Fruit fly (Drosophila melanogaster) whole organism, embryonic: Measurements from ENCODE around the gene CG7634.
A peak's percentile ranks its signal among the peaks of the same experiment; 100 is the strongest.

ENCODE experiments used
- Adf1 ChIP-seq: fragments of 200-800 bp; sonication (Bioruptor generic); IDR thresholded peaks from 2 replicates; pipeline ENCODE4 v1.3.6; 2022; ENCODE audit warnings: missing biosample characterization, missing genetic modification characterization
- B-H1 ChIP-seq: fragments of 200-800 bp; sonication (Bioruptor generic); IDR thresholded peaks from 3 replicates; pipeline ENCODE4 v1.3.6; 2022; ENCODE audit warnings: missing biosample characterization, missing genetic modification characterization
- Bgb ChIP-seq: fragments of 200-800 bp; sonication (Bioruptor generic); IDR thresholded peaks from 2 replicates; pipeline ENCODE4 v1.3.6; 2022; ENCODE audit warnings: missing biosample characterization, missing genetic modification characterization; ENCODE audit not compliant: partially characterized antibody
- C15 ChIP-seq: fragments of 200-800 bp; sonication (Bioruptor generic); IDR thresholded peaks from 3 replicates; pipeline ENCODE4 v1.3.6; 2022; ENCODE audit warnings: missing biosample characterization, missing genetic modification characterization
- CG11398 ChIP-seq: fragments of 200-800 bp; sonication (Bioruptor generic); optimal IDR thresholded peaks from 2 replicates; lab custom pipeline; 2016; ENCODE audit warnings: missing biosample characterization, missing genetic modification characterization
- CG12236 ChIP-seq: fragments of 200-800 bp; sonication (Bioruptor generic); optimal IDR thresholded peaks from 2 replicates; lab custom pipeline; 2016; ENCODE audit warnings: missing biosample characterization, missing genetic modification characterization
- CG12942 ChIP-seq: fragments of 200-800 bp; sonication (Bioruptor generic); optimal IDR thresholded peaks from 3 replicates; lab custom pipeline; 2016; ENCODE audit warnings: missing biosample characterization, missing genetic modification characterization
- CG14965 ChIP-seq: fragments of 200-800 bp; sonication (Bioruptor generic); optimal IDR thresholded peaks from 2 replicates; lab custom pipeline; 2016; ENCODE audit warnings: missing biosample characterization, missing genetic modification characterization, borderline replicate concordance
- CG18764 ChIP-seq: fragments of 200-800 bp; sonication (Bioruptor generic); optimal IDR thresholded peaks from 3 replicates; lab custom pipeline; 2016; ENCODE audit warnings: missing biosample characterization, missing genetic modification characterization
- CG30020 ChIP-seq: fragments of 200-800 bp; optimal IDR thresholded peaks from 2 replicates; lab custom pipeline; 2019; ENCODE audit warnings: missing biosample characterization, mild to moderate bottlenecking, missing genetic modification characterization, moderate library complexity
- CG31365 ChIP-seq: fragments of 200-800 bp; sonication (Bioruptor generic); optimal IDR thresholded peaks from 2 replicates; lab custom pipeline; 2018; ENCODE audit warnings: missing biosample characterization, mild to moderate bottlenecking, missing genetic modification characterization
- CG3407 ChIP-seq: fragments of 200-800 bp; sonication (Bioruptor generic); optimal IDR thresholded peaks from 2 replicates; lab custom pipeline; 2018; ENCODE audit warnings: missing biosample characterization, mild to moderate bottlenecking, missing genetic modification characterization
- CG6272 ChIP-seq: fragments of 200-800 bp; sonication (Bioruptor generic); IDR thresholded peaks from 2 replicates; pipeline ENCODE4 v1.3.6; 2022; ENCODE audit warnings: missing biosample characterization, missing genetic modification characterization
- CG7556 ChIP-seq: fragments of 200-800 bp; sonication (Bioruptor generic); optimal IDR thresholded peaks from 2 replicates; lab custom pipeline; 2017; ENCODE audit warnings: missing biosample characterization, mild to moderate bottlenecking, missing genetic modification characterization
- CG7963 ChIP-seq: fragments of 200-800 bp; sonication (Bioruptor generic); IDR thresholded peaks from 3 replicates; pipeline ENCODE4 v1.3.6; 2022; ENCODE audit warnings: missing biosample characterization, missing genetic modification characterization; ENCODE audit not compliant: partially characterized antibody
- CG8765 ChIP-seq: fragments of 200-800 bp; sonication (Bioruptor generic); IDR thresholded peaks from 2 replicates; pipeline ENCODE4 v1.3.6; 2022; ENCODE audit warnings: missing biosample characterization, missing genetic modification characterization
- CG9437 ChIP-seq: fragments of 200-800 bp; sonication (Bioruptor generic); optimal IDR thresholded peaks from 2 replicates; lab custom pipeline; 2018; ENCODE audit warnings: missing biosample characterization, mild to moderate bottlenecking, missing genetic modification characterization
- Chrac-16 ChIP-seq: fragments of 200-800 bp; sonication (Bioruptor generic); optimal IDR thresholded peaks from 3 replicates; lab custom pipeline; 2016; ENCODE audit warnings: missing biosample characterization, missing genetic modification characterization
- Dad ChIP-seq: fragments of 200-800 bp; sonication (Bioruptor generic); optimal IDR thresholded peaks from 3 replicates; lab custom pipeline; 2016; ENCODE audit warnings: missing biosample characterization, missing genetic modification characterization
- Doc3 ChIP-seq: fragments of 200-800 bp; sonication (Bioruptor generic); IDR thresholded peaks from 3 replicates; pipeline ENCODE4 v1.3.6; 2022; ENCODE audit warnings: missing biosample characterization, missing genetic modification characterization; ENCODE audit not compliant: partially characterized antibody
- Drgx ChIP-seq: fragments of 200-800 bp; sonication (Bioruptor generic); IDR thresholded peaks from 2 replicates; pipeline ENCODE4 v1.3.6; 2022; ENCODE audit warnings: missing biosample characterization, missing genetic modification characterization
- Ets97D ChIP-seq: fragments of 200-800 bp; sonication (Bioruptor generic); optimal IDR thresholded peaks from 3 replicates; lab custom pipeline; 2016; ENCODE audit warnings: missing biosample characterization, missing genetic modification characterization
- GATAe ChIP-seq: fragments of 200-800 bp; sonication (Bioruptor generic); conservative IDR thresholded peaks from 2 replicates; pipeline ENCODE4 v1.3.6; 2022; ENCODE audit warnings: missing biosample characterization, missing genetic modification characterization
- Gug ChIP-seq: fragments of 200-800 bp; sonication (Bioruptor generic); IDR thresholded peaks from 4 replicates; pipeline ENCODE4 v1.3.6; 2022; ENCODE audit warnings: missing biosample characterization, missing genetic modification characterization
- HHEX ChIP-seq: fragments of 200-800 bp; sonication (Bioruptor generic); optimal IDR thresholded peaks from 3 replicates; lab custom pipeline; 2017; ENCODE audit warnings: missing biosample characterization, mild to moderate bottlenecking, missing genetic modification characterization, missing genetic modification reagents
- Hr51 ChIP-seq, 2 experiments: fragments of 200-800 bp; sonication (Bioruptor generic); optimal IDR thresholded peaks; 2 replicates in 1 of 2; 3 replicates in 1 of 2; lab custom pipeline; 2016 to 2018; ENCODE audit warnings: missing biosample characterization in 2 of 2, missing genetic modification characterization in 2 of 2, mild to moderate bottlenecking in 1 of 2, moderate library complexity in 1 of 2
- Hr78 ChIP-seq, 2 experiments: fragments of 200-800 bp in 1 of 2; fragments of >200 bp in 1 of 2; sonication (Bioruptor generic) in 1 of 2; optimal IDR thresholded peaks; 2 replicates each; lab custom pipeline; 2017 to 2019; ENCODE audit warnings: missing biosample characterization in 2 of 2, missing genetic modification characterization in 2 of 2, mild to moderate bottlenecking in 1 of 2, moderate library complexity in 1 of 2
- Lhr ChIP-seq: fragments of 200-800 bp; sonication (Bioruptor generic); optimal IDR thresholded peaks from 3 replicates; lab custom pipeline; 2017; ENCODE audit warnings: mild to moderate bottlenecking, missing biosample characterization, missing genetic modification reagents, missing genetic modification characterization
- Lpt ChIP-seq: fragments of >200 bp; optimal IDR thresholded peaks from 2 replicates; lab custom pipeline; 2018; ENCODE audit warnings: missing biosample characterization, missing genetic modification characterization
- NC2α ChIP-seq: fragments of 200-800 bp; sonication (Bioruptor generic); optimal IDR thresholded peaks from 2 replicates; lab custom pipeline; 2016; ENCODE audit warnings: missing biosample characterization, missing genetic modification characterization
- Opbp ChIP-seq: fragments of 200-800 bp; sonication (Bioruptor generic); IDR thresholded peaks from 3 replicates; pipeline ENCODE4 v1.3.6; 2022; ENCODE audit warnings: missing biosample characterization, missing genetic modification characterization; ENCODE audit not compliant: partially characterized antibody
- Scr ChIP-seq: fragments of 200-800 bp; sonication (Bioruptor generic); IDR thresholded peaks from 2 replicates; pipeline ENCODE4 v1.3.6; 2022; ENCODE audit warnings: missing biosample characterization, missing genetic modification characterization; ENCODE audit not compliant: partially characterized antibody
- TFAM ChIP-seq: fragments of 200-800 bp; sonication (Bioruptor generic); optimal IDR thresholded peaks from 2 replicates; lab custom pipeline; 2017; ENCODE audit warnings: missing biosample characterization, missing genetic modification characterization, inconsistent platforms
- aop ChIP-seq: fragments of 200-800 bp; sonication (Bioruptor generic); IDR thresholded peaks from 2 replicates; pipeline ENCODE4 v1.3.6; 2022; ENCODE audit warnings: missing biosample characterization, missing genetic modification characterization
- dmrt11E ChIP-seq: fragments of 200-800 bp; sonication (Bioruptor generic); optimal IDR thresholded peaks from 3 replicates; lab custom pipeline; 2018; ENCODE audit warnings: missing biosample characterization, mild to moderate bottlenecking, missing genetic modification characterization, moderate library complexity
- ems ChIP-seq: fragments of 200-800 bp; sonication (Bioruptor generic); optimal IDR thresholded peaks from 3 replicates; lab custom pipeline; 2016; ENCODE audit warnings: missing biosample characterization, missing genetic modification characterization
- eve ChIP-seq, 2 experiments: fragments of >200 bp; optimal IDR thresholded peaks; 2 replicates each; lab custom pipeline; 2017; ENCODE audit warnings: missing biosample characterization in 2 of 2, missing genetic modification characterization in 2 of 2
- fd3F ChIP-seq: fragments of 200-800 bp; sonication (Bioruptor generic); optimal IDR thresholded peaks from 2 replicates; lab custom pipeline; 2018; ENCODE audit warnings: missing biosample characterization, mild to moderate bottlenecking, missing genetic modification characterization, moderate library complexity
- grn ChIP-seq: fragments of 200-800 bp; sonication (Bioruptor generic); optimal IDR thresholded peaks from 3 replicates; lab custom pipeline; 2017; ENCODE audit warnings: missing biosample characterization, missing genetic modification characterization
- gt ChIP-seq: fragments of 200-800 bp; sonication (Bioruptor generic); IDR thresholded peaks from 2 replicates; pipeline ENCODE4 v1.3.6; 2022; ENCODE audit warnings: missing biosample characterization, missing genetic modification characterization
- hkb ChIP-seq, 2 experiments: fragments of 200-800 bp in 1 of 2; fragments of >200 bp in 1 of 2; sonication (Bioruptor generic) in 1 of 2; IDR thresholded peaks in 1 of 2; optimal IDR thresholded peaks in 1 of 2; 2 replicates each; pipeline versions ENCODE4 v1.3.6 to Lab custom; 2017 to 2022; ENCODE audit warnings: missing biosample characterization in 1 of 2, missing genetic modification characterization in 1 of 2
- lola ChIP-seq, 3 experiments: fragments of >200 bp in 2 of 3; fragments of 200-800 bp in 1 of 3; sonication (Bioruptor generic) in 1 of 3; optimal IDR thresholded peaks; 2 replicates each; lab custom pipeline; 2017 to 2019; ENCODE audit warnings: missing biosample characterization in 3 of 3, missing genetic modification characterization in 3 of 3, mild to moderate bottlenecking in 1 of 3, moderate library complexity in 1 of 3
- mam ChIP-seq: fragments of 200-800 bp; sonication (Bioruptor generic); optimal IDR thresholded peaks from 3 replicates; lab custom pipeline; 2016; ENCODE audit warnings: missing biosample characterization, missing genetic modification characterization
- mld ChIP-seq: fragments of 200-800 bp; sonication (Bioruptor generic); IDR thresholded peaks from 3 replicates; pipeline ENCODE4 v1.3.6; 2022; ENCODE audit warnings: missing biosample characterization, missing genetic modification characterization; ENCODE audit not compliant: partially characterized antibody
- repo ChIP-seq: fragments of 200-800 bp; sonication (Bioruptor generic); optimal IDR thresholded peaks from 2 replicates; lab custom pipeline; 2016; ENCODE audit warnings: missing biosample characterization, missing genetic modification characterization
- schlank ChIP-seq: fragments of 200-800 bp; sonication (Bioruptor generic); optimal IDR thresholded peaks from 2 replicates; lab custom pipeline; 2018; ENCODE audit warnings: missing biosample characterization, mild to moderate bottlenecking, missing genetic modification characterization
- ssp ChIP-seq: fragments of 200-800 bp; sonication (Bioruptor generic); IDR thresholded peaks from 2 replicates; pipeline ENCODE4 v1.3.6; 2022; ENCODE audit warnings: missing biosample characterization, missing genetic modification characterization
- vnd ChIP-seq: fragments of 200-800 bp; sonication (Bioruptor generic); IDR thresholded peaks from 3 replicates; pipeline ENCODE4 v1.3.6; 2022; ENCODE audit warnings: missing biosample characterization, missing genetic modification characterization; ENCODE audit not compliant: partially characterized antibody
- wek ChIP-seq: fragments of 200-800 bp; sonication (Bioruptor generic); optimal IDR thresholded peaks from 3 replicates; lab custom pipeline; 2018; ENCODE audit warnings: missing biosample characterization, mild to moderate bottlenecking, missing genetic modification characterization, moderate library complexity
- zfh2 ChIP-seq: fragments of 200-800 bp; sonication (Bioruptor generic); optimal IDR thresholded peaks from 2 replicates; lab custom pipeline; 2016; ENCODE audit warnings: missing biosample characterization, missing genetic modification characterization

The CG7634 gene

dm6 chr3L:21554752-21555151 is 10.5 kb upstream of the CG7634 start, which contains the start of gene Wnk (continued):
- TF ChIP-seq Dad (GFP tag; lab: Kevin White, UChicago) (no peak), fd3F (no peak), Lhr (GFP tag; lab: Kevin White, UChicago) (no peak), mld (0 out of 3 replicates have a peak, but pooled peaks have one; percentile 62), Scr (peak; percentile 73), mam (GFP tag; lab: Kevin White, UChicago) (no peak), Hr51 (GFP tag; optimal IDR thresholded peaks at IDR 0.05; lab: Kevin White, UChicago) (no peak), ssp (GFP tag; lab: Robert Waterston, UW) (no peak), NC2α (no peak), CG9437 (no peak), dmrt11E (tag; lab: Kevin White, UChicago) (no peak), repo (GFP tag; lab: Kevin White, UChicago) (no peak), hkb (optimal IDR thresholded peaks at IDR 0.05; lab: Kevin White, UChicago) (no peak), hkb (GFP tag; IDR thresholded peaks at IDR 0.05; lab: Robert Waterston, UW) (no peak), CG31365 (tag; lab: Kevin White, UChicago) (no peak), eve (GFP tag; optimal IDR thresholded peaks at IDR 0.05; lab: Kevin White, UChicago) (no peak), vnd (GFP tag; lab: Robert Waterston, UW) (peak; percentile 57), CG6272 (GFP tag; lab: Robert Waterston, UW) (no peak), Adf1 (GFP tag; lab: Robert Waterston, UW) (no peak), Chrac-16 (GFP tag; lab: Kevin White, UChicago) (no peak), gt (GFP tag; lab: Robert Waterston, UW) (no peak), Drgx (GFP tag; lab: Robert Waterston, UW) (no peak), GATAe (no peak), CG7963 (GFP tag; lab: Robert Waterston, UW) (peak; percentile 75; the same call in 2 of the 3 replicates), CG12236 (no peak), CG18764 (GFP tag; lab: Kevin White, UChicago) (no peak), Ets97D (GFP tag; lab: Kevin White, UChicago) (no peak), CG3407 (GFP tag; lab: Kevin White, UChicago) (no peak), wek (GFP tag; lab: Kevin White, UChicago) (no peak), grn (GFP tag; lab: Kevin White, UChicago) (no peak), ems (no peak), zfh2 (GFP tag; lab: Kevin White, UChicago) (no peak), Lpt (GFP tag; lab: Kevin White, UChicago) (no peak), Doc3 (GFP tag; lab: Robert Waterston, UW) (peak; percentile 62; the same call in 2 of the 3 replicates), Hr78 (GFP tag; optimal IDR thresholded peaks at IDR 0.05; lab: Kevin White, UChicago) (no peak), Bgb (GFP tag; lab: Robert Waterston, UW) (peak; percentile 86), B-H1 (GFP tag; lab: Robert Waterston, UW) (no peak), HHEX (GFP tag; lab: Kevin White, UChicago) (no peak), TFAM (GFP tag; lab: Kevin White, UChicago) (no peak), lola (GFP tag; optimal IDR thresholded peaks at IDR 0.05; lab: Kevin White, UChicago) (no peak), CG8765 (GFP tag; lab: Robert Waterston, UW) (no peak), C15 (no peak), CG7556 (GFP tag; lab: Kevin White, UChicago) (no peak), schlank (tag; lab: Kevin White, UChicago) (no peak), CG30020 (peak; percentile 36), CG11398 (GFP tag; lab: Kevin White, UChicago) (no peak), CG14965 (GFP tag; lab: Kevin White, UChicago) (no peak), Opbp (GFP tag; lab: Robert Waterston, UW) (peak; percentile 83), Gug (GFP tag; lab: Robert Waterston, UW) (no peak), aop (GFP tag; lab: Robert Waterston, UW) (no peak), CG12942 (GFP tag; lab: Kevin White, UChicago) (no peak)
